Fruit fly (Drosophila melanogaster) whole organism: ENCODE data around the gene Unc50.

Experiments
- CG8478 ChIP-seq: fragments of >200 bp; optimal IDR thresholded peaks from 2 replicates; lab custom pipeline; 2018; ENCODE audit warnings: inconsistent platforms
- pan ChIP-seq: fragments of >200 bp; optimal IDR thresholded peaks from 2 replicates; lab custom pipeline; 2017
- psq ChIP-seq: fragments of >200 bp; optimal IDR thresholded peaks from 2 replicates; lab custom pipeline; 2017
- usp ChIP-seq: fragments of >200 bp; optimal IDR thresholded peaks from 2 replicates; lab custom pipeline; 2017; ENCODE audit warnings: missing biosample characterization, missing genetic modification characterization, mixed read lengths

DNA sequence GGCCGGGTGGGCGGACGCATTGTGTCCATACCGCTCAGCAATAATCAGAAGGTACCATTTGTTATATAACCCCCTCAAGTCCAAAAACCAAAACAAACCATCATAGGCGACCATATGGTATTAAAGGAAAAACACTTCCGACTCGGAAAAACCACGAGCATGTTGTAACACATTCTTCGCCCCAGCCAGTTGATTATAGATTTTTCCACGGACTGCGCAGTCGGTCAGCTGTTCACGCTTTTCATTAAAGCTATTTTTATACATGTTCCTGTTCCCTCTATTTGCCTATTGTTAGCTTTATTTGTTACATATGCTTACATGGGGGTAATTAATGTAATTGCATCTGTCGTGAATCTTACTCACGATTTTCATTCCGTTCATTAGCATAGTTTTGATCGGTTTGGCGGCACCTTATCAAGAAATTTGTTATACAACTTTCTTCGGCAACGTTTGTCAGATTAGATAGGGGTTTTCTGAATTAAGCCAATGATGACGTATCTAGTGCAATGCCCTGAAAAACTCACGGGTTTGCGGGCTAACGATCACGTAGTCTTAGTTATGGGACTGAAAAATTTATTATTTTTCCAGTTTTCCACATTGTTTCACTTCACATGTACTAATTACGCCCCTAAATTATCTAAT is 11.6 kb downstream of the Unc50 start:
- TF ChIP-seq CG8478 (no peak), psq (lab: Kevin White, UChicago) (no peak), usp (GFP tag; lab: Kevin White, UChicago) (no peak), pan (lab: Kevin White, UChicago) (peak; percentile 26)
